Fruit fly (Drosophila melanogaster) whole organism, embryonic: ENCODE measurements around the gene CG5611.
A peak's percentile ranks its signal among the peaks of the same experiment; 100 is the strongest.

Experiments used
- Ada2b ChIP-seq: fragments of 200-800 bp; sonication (Bioruptor generic); IDR thresholded peaks from 2 replicates; pipeline ENCODE4 v1.3.6; 2022; ENCODE audit warnings: missing biosample characterization, missing genetic modification characterization
- Adf1 ChIP-seq: fragments of 200-800 bp; sonication (Bioruptor generic); IDR thresholded peaks from 2 replicates; pipeline ENCODE4 v1.3.6; 2022; ENCODE audit warnings: missing biosample characterization, missing genetic modification characterization
- Antp ChIP-seq: fragments of 200-800 bp; sonication (Bioruptor generic); optimal IDR thresholded peaks from 3 replicates; lab custom pipeline; 2016; ENCODE audit warnings: missing biosample characterization, missing genetic modification characterization
- Atf6 ChIP-seq: fragments of 200-800 bp; sonication (Bioruptor generic); IDR thresholded peaks from 2 replicates; pipeline ENCODE4 v1.3.6; 2022; ENCODE audit warnings: missing biosample characterization, missing genetic modification characterization
- Blimp-1 ChIP-seq: fragments of 200-800 bp; sonication (Bioruptor generic); optimal IDR thresholded peaks from 3 replicates; lab custom pipeline; 2018; ENCODE audit warnings: missing biosample characterization, missing genetic modification characterization, mild to moderate bottlenecking, moderate library complexity, missing genetic modification reagents
- Bteb2 ChIP-seq: fragments of 200-800 bp; sonication (Bioruptor generic); optimal IDR thresholded peaks from 2 replicates; lab custom pipeline; 2016; ENCODE audit warnings: missing biosample characterization, missing genetic modification characterization
- CG10274 ChIP-seq: fragments of 200-800 bp; sonication (Bioruptor generic); optimal IDR thresholded peaks from 3 replicates; lab custom pipeline; 2017; ENCODE audit warnings: missing biosample characterization, mild to moderate bottlenecking, missing genetic modification characterization
- CG11695 ChIP-seq: fragments of 200-800 bp; sonication (Bioruptor generic); IDR thresholded peaks from 3 replicates; pipeline ENCODE4 v1.3.6; 2022; ENCODE audit warnings: missing biosample characterization, missing genetic modification characterization
- CG12744 ChIP-seq: fragments of 200-800 bp; sonication (Bioruptor generic); optimal IDR thresholded peaks from 2 replicates; lab custom pipeline; 2016; ENCODE audit warnings: missing biosample characterization, missing genetic modification characterization
- CG12942 ChIP-seq: fragments of 200-800 bp; sonication (Bioruptor generic); optimal IDR thresholded peaks from 3 replicates; lab custom pipeline; 2016; ENCODE audit warnings: missing biosample characterization, missing genetic modification characterization
- CG13287 ChIP-seq: fragments of 200-800 bp; sonication (Bioruptor generic); IDR thresholded peaks from 2 replicates; pipeline ENCODE4 v1.3.6; 2022; ENCODE audit warnings: missing biosample characterization, missing genetic modification characterization; ENCODE audit not compliant: partially characterized antibody
- CG13424 ChIP-seq: fragments of 200-800 bp; sonication (Bioruptor generic); optimal IDR thresholded peaks from 2 replicates; lab custom pipeline; 2019; ENCODE audit warnings: missing biosample characterization, mild to moderate bottlenecking, missing genetic modification characterization, moderate library complexity
- CG15601 ChIP-seq: fragments of 200-800 bp; sonication (Bioruptor generic); optimal IDR thresholded peaks from 3 replicates; lab custom pipeline; 2019; ENCODE audit warnings: missing biosample characterization, mild to moderate bottlenecking, missing genetic modification characterization, moderate library complexity
- CG1647 ChIP-seq: fragments of 200-800 bp; sonication (Bioruptor generic); optimal IDR thresholded peaks from 3 replicates; lab custom pipeline; 2016; ENCODE audit warnings: missing biosample characterization, missing genetic modification characterization
- CG17359 ChIP-seq: fragments of 200-800 bp; sonication (Bioruptor generic); optimal IDR thresholded peaks from 3 replicates; lab custom pipeline; 2018; ENCODE audit warnings: missing biosample characterization, mild to moderate bottlenecking, missing genetic modification characterization, moderate library complexity
- CG1832 ChIP-seq: fragments of 200-800 bp; sonication (Bioruptor generic); optimal IDR thresholded peaks from 2 replicates; lab custom pipeline; 2017; ENCODE audit warnings: missing biosample characterization, mild to moderate bottlenecking, missing genetic modification characterization, inconsistent platforms
- CG18619 ChIP-seq: fragments of 200-800 bp; sonication (Bioruptor generic); optimal IDR thresholded peaks from 3 replicates; lab custom pipeline; 2017; ENCODE audit warnings: missing biosample characterization, mild to moderate bottlenecking, missing genetic modification characterization
- CG2678 ChIP-seq: fragments of 200-800 bp; sonication (Bioruptor generic); optimal IDR thresholded peaks from 3 replicates; lab custom pipeline; 2019; ENCODE audit warnings: missing biosample characterization, mild to moderate bottlenecking, missing genetic modification characterization, moderate library complexity
- CG31441 ChIP-seq: fragments of 200-800 bp; sonication (Bioruptor generic); IDR thresholded peaks from 2 replicates; pipeline ENCODE4 v1.3.6; 2022; ENCODE audit warnings: missing biosample characterization, missing genetic modification characterization
- CG6254 ChIP-seq: fragments of 200-800 bp; sonication (Bioruptor generic); optimal IDR thresholded peaks from 3 replicates; lab custom pipeline; 2017; ENCODE audit warnings: mild to moderate bottlenecking, missing biosample characterization, missing genetic modification reagents, missing genetic modification characterization
- CG7372 ChIP-seq: fragments of 200-800 bp; sonication (Bioruptor generic); IDR thresholded peaks from 2 replicates; pipeline ENCODE4 v1.3.6; 2022; ENCODE audit warnings: missing biosample characterization, missing genetic modification characterization
- CG9797 ChIP-seq: fragments of 200-800 bp; sonication (Bioruptor generic); optimal IDR thresholded peaks from 3 replicates; lab custom pipeline; 2018; ENCODE audit warnings: missing biosample characterization, mild to moderate bottlenecking, missing genetic modification characterization
- Camta ChIP-seq: fragments of 200-800 bp; sonication (Bioruptor generic); optimal IDR thresholded peaks from 2 replicates; lab custom pipeline; 2016; ENCODE audit warnings: missing biosample characterization, missing genetic modification characterization
- CoRest ChIP-seq: fragments of 200-800 bp; sonication (Bioruptor generic); optimal IDR thresholded peaks from 3 replicates; lab custom pipeline; 2018; ENCODE audit warnings: missing biosample characterization, mild to moderate bottlenecking, missing genetic modification characterization, moderate library complexity
- D19B ChIP-seq: fragments of 200-800 bp; sonication (Bioruptor generic); optimal IDR thresholded peaks from 2 replicates; lab custom pipeline; 2017; ENCODE audit warnings: missing biosample characterization, mild to moderate bottlenecking, missing genetic modification characterization
- Elba2 ChIP-seq: fragments of 200-800 bp; sonication (Bioruptor generic); optimal IDR thresholded peaks from 3 replicates; lab custom pipeline; 2016; ENCODE audit warnings: missing biosample characterization, missing genetic modification characterization
- Ets65A ChIP-seq: fragments of 200-800 bp; sonication (Bioruptor generic); peaks from one replicate; lab custom pipeline; 2016; ENCODE audit warnings: missing biosample characterization, missing genetic modification characterization
- Fer1 ChIP-seq: fragments of 200-800 bp; sonication (Bioruptor generic); optimal IDR thresholded peaks from 2 replicates; lab custom pipeline; 2017; ENCODE audit warnings: missing biosample characterization, mild to moderate bottlenecking, missing genetic modification characterization
- Hey ChIP-seq: fragments of 200-800 bp; sonication (Bioruptor generic); optimal IDR thresholded peaks from 3 replicates; lab custom pipeline; 2018; ENCODE audit warnings: missing biosample characterization, mild to moderate bottlenecking, missing genetic modification characterization
- Hsf ChIP-seq: fragments of 200-800 bp; sonication (Bioruptor generic); optimal IDR thresholded peaks from 3 replicates; lab custom pipeline; 2016; ENCODE audit warnings: missing biosample characterization, missing genetic modification characterization
- Lim3 ChIP-seq: fragments of 200-800 bp; sonication (Bioruptor generic); IDR thresholded peaks from 2 replicates; pipeline ENCODE4 v1.3.6; 2022; ENCODE audit warnings: missing biosample characterization, missing genetic modification characterization
- Med ChIP-seq: fragments of 200-800 bp; sonication (Bioruptor generic); peaks from one replicate; lab custom pipeline; 2016; ENCODE audit warnings: missing biosample characterization, missing genetic modification characterization, mild to moderate bottlenecking, inconsistent platforms, moderate library complexity
- Myb ChIP-seq: fragments of 200-800 bp; sonication (Bioruptor generic); optimal IDR thresholded peaks from 2 replicates; lab custom pipeline; 2016; ENCODE audit warnings: missing biosample characterization, missing genetic modification characterization
- Nf-YB ChIP-seq: fragments of 200-800 bp; sonication (Bioruptor generic); optimal IDR thresholded peaks from 3 replicates; lab custom pipeline; 2019; ENCODE audit warnings: missing biosample characterization, mild to moderate bottlenecking, missing genetic modification characterization, moderate library complexity
- Side ChIP-seq: fragments of 200-800 bp; sonication (Bioruptor generic); optimal IDR thresholded peaks from 2 replicates; lab custom pipeline; 2016; ENCODE audit warnings: missing biosample characterization, missing genetic modification characterization
- Sry-δ ChIP-seq: fragments of 200-800 bp; sonication (Bioruptor generic); optimal IDR thresholded peaks from 2 replicates; lab custom pipeline; 2016; ENCODE audit warnings: missing biosample characterization, missing genetic modification characterization
- Xrp1 ChIP-seq: fragments of 200-800 bp; sonication (Bioruptor generic); IDR thresholded peaks from 2 replicates; pipeline ENCODE4 v1.3.6; 2022; ENCODE audit warnings: missing biosample characterization, missing genetic modification characterization
- ara ChIP-seq: fragments of 200-800 bp; sonication (Bioruptor generic); IDR thresholded peaks from 2 replicates; pipeline ENCODE4 v1.3.6; 2022; ENCODE audit warnings: missing biosample characterization, missing genetic modification characterization
- bigmax ChIP-seq: fragments of 200-800 bp; sonication (Bioruptor generic); optimal IDR thresholded peaks from 2 replicates; lab custom pipeline; 2018; ENCODE audit warnings: missing biosample characterization, mild to moderate bottlenecking, missing genetic modification characterization
- cato ChIP-seq: fragments of 200-800 bp; sonication (Bioruptor generic); optimal IDR thresholded peaks from 2 replicates; lab custom pipeline; 2016; ENCODE audit warnings: missing biosample characterization, missing genetic modification characterization, borderline replicate concordance
- chn ChIP-seq: fragments of 200-800 bp; sonication (Bioruptor generic); optimal IDR thresholded peaks from 2 replicates; lab custom pipeline; 2016; ENCODE audit warnings: missing biosample characterization, missing genetic modification characterization
- her ChIP-seq: fragments of 200-800 bp; sonication (Bioruptor generic); optimal IDR thresholded peaks from 2 replicates; lab custom pipeline; 2016; ENCODE audit warnings: missing biosample characterization, missing genetic modification characterization
- lab ChIP-seq: fragments of 200-800 bp; sonication (Bioruptor generic); optimal IDR thresholded peaks from 3 replicates; lab custom pipeline; 2017; ENCODE audit warnings: missing biosample characterization, missing genetic modification characterization, mild to moderate bottlenecking, moderate library complexity, missing genetic modification reagents
- phol ChIP-seq: fragments of 200-800 bp; sonication (Bioruptor generic); optimal IDR thresholded peaks from 3 replicates; lab custom pipeline; 2018; ENCODE audit warnings: missing biosample characterization, mild to moderate bottlenecking, missing genetic modification characterization, moderate library complexity
- row ChIP-seq: fragments of 200-800 bp; sonication (Bioruptor generic); IDR thresholded peaks from 3 replicates; pipeline ENCODE4 v1.3.6; 2022; ENCODE audit warnings: missing biosample characterization, missing genetic modification characterization
- slbo ChIP-seq: fragments of 200-800 bp; sonication (Bioruptor generic); IDR thresholded peaks from 2 replicates; pipeline ENCODE4 v1.3.6; 2022; ENCODE audit warnings: missing biosample characterization, missing genetic modification characterization
- slou ChIP-seq: fragments of 200-800 bp; sonication (Bioruptor generic); optimal IDR thresholded peaks from 3 replicates; lab custom pipeline; 2016; ENCODE audit warnings: missing biosample characterization, missing genetic modification characterization
- ttk ChIP-seq: fragments of 200-800 bp; sonication (Bioruptor generic); IDR thresholded peaks from 2 replicates; pipeline ENCODE4 v2.1.2; 2022; ENCODE audit warnings: missing biosample characterization, missing genetic modification characterization
- twi ChIP-seq: fragments of 200-800 bp; optimal IDR thresholded peaks from 2 replicates; lab custom pipeline; 2019; ENCODE audit warnings: missing biosample characterization, mild to moderate bottlenecking, missing genetic modification characterization, moderate library complexity
- vvl ChIP-seq: fragments of 200-800 bp; sonication (Bioruptor generic); IDR thresholded peaks from 2 replicates; pipeline ENCODE4 v1.3.6; 2022; ENCODE audit warnings: missing biosample characterization, missing genetic modification characterization
- wor ChIP-seq: fragments of 200-800 bp; sonication (Bioruptor generic); IDR thresholded peaks from 2 replicates; pipeline ENCODE4 v1.3.6; 2022; ENCODE audit warnings: missing biosample characterization, missing genetic modification characterization
- zfh1 ChIP-seq: fragments of 200-800 bp; sonication (Bioruptor generic); IDR thresholded peaks from 3 replicates; pipeline ENCODE4 v1.3.6; 2022; ENCODE audit warnings: missing biosample characterization, missing genetic modification characterization

Gene CG5611

dm6 chr3R:27621861-27622260 is 14.0 kb downstream of the CG5611 start (continued):
- TF ChIP-seq Med (GFP tag; lab: Kevin White, UChicago) (peak; percentile 72), vvl (GFP tag; lab: Robert Waterston, UW) (peak; percentile 35; the same call in 1 of the 2 replicates), phol (tag; lab: Kevin White, UChicago) (peak; percentile 11), Lim3 (GFP tag; lab: Robert Waterston, UW) (no peak), Bteb2 (GFP tag; lab: Kevin White, UChicago) (no peak), wor (GFP tag; lab: Robert Waterston, UW) (no peak), ttk (GFP tag; lab: Robert Waterston, UW) (0 out of 2 replicates have a peak, but pooled peaks have one; percentile 29), Fer1 (peak; percentile 16), bigmax (GFP tag; lab: Kevin White, UChicago) (no peak), CG13424 (peak; percentile 32), CG1647 (GFP tag; lab: Kevin White, UChicago) (no peak), CG18619 (no peak), CG9797 (no peak), Elba2 (GFP tag; lab: Kevin White, UChicago) (no peak), Hsf (GFP tag; lab: Kevin White, UChicago) (no peak), Blimp-1 (GFP tag; lab: Kevin White, UChicago) (peak; percentile 36), ara (GFP tag; lab: Robert Waterston, UW) (no peak), twi (tag; lab: Kevin White, UChicago) (no peak), CG12942 (GFP tag; lab: Kevin White, UChicago) (no peak), her (GFP tag; lab: Kevin White, UChicago) (no peak), Atf6 (GFP tag; lab: Robert Waterston, UW) (0 out of 2 replicates have a peak, but pooled peaks have one; percentile 20), Camta (no peak), Ada2b (no peak), CG2678 (tag; lab: Kevin White, UChicago) (peak; percentile 45), CG31441 (GFP tag; lab: Robert Waterston, UW) (peak; percentile 31; the same call in 1 of the 2 replicates), slbo (GFP tag; lab: Robert Waterston, UW) (peak; percentile 65), Side (GFP tag; lab: Kevin White, UChicago) (no peak), chn (GFP tag; lab: Kevin White, UChicago) (no peak), CoRest (tag; lab: Kevin White, UChicago) (peak; percentile 11), row (GFP tag; lab: Robert Waterston, UW) (peak; percentile 51), CG17359 (tag; lab: Kevin White, UChicago) (peak; percentile 17)

dm6 chr3R:27616493-27616892 is 19.4 kb downstream of the CG5611 start:
- TF ChIP-seq Adf1 (no peak), Ets65A (GFP tag; lab: Kevin White, UChicago) (no peak), row (GFP tag; lab: Robert Waterston, UW) (0 out of 3 replicates have a peak, but pooled peaks have one; percentile 15), CG11695 (GFP tag; lab: Robert Waterston, UW) (no peak), Sry-δ (GFP tag; lab: Kevin White, UChicago) (no peak), Hey (tag; lab: Kevin White, UChicago) (peak; percentile 99), CG15601 (tag; lab: Kevin White, UChicago) (no peak), CG13287 (no peak), lab (GFP tag; lab: Kevin White, UChicago) (no peak), zfh1 (0 out of 3 replicates have a peak, but pooled peaks have one; percentile 14), CG7372 (GFP tag; lab: Robert Waterston, UW) (no peak), CG6254 (GFP tag; lab: Kevin White, UChicago) (no peak), Antp (peak; percentile 17), D19B (GFP tag; lab: Kevin White, UChicago) (no peak), Myb (GFP tag; lab: Kevin White, UChicago) (no peak), Med (GFP tag; lab: Kevin White, UChicago) (peak; percentile 31), slou (no peak), cato (GFP tag; lab: Kevin White, UChicago) (no peak), CG12744 (no peak), CG1832 (GFP tag; lab: Kevin White, UChicago) (no peak), Nf-YB (GFP tag; lab: Kevin White, UChicago) (no peak), CG10274 (GFP tag; lab: Kevin White, UChicago) (no peak), Xrp1 (GFP tag; lab: Robert Waterston, UW) (no peak)
